Fruit fly (Drosophila melanogaster): Measurements from ENCODE around the gene CG31957.
A peak's percentile ranks its signal among the peaks of the same experiment; 100 is the strongest.

dm6 chr2L:3835221-3835620, 37.0 kb downstream of the CG31957 start:
- TF ChIP-seq EcR (GFP tag; optimal IDR thresholded peaks at IDR 0.05) = no peak
- no peak for TF ChIP-seq CG8159 (tag; optimal IDR thresholded peaks at IDR 0.05)
- TF ChIP-seq CG13204 (GFP tag; optimal IDR thresholded peaks at IDR 0.05) = no peak
- TF ChIP-seq Pif1A (GFP tag; optimal IDR thresholded peaks at IDR 0.05) = no peak
- TF ChIP-seq gl (tag; optimal IDR thresholded peaks at IDR 0.05) = no peak
- TF ChIP-seq CG17806 (tag; optimal IDR thresholded peaks at IDR 0.05) = no peak
- no peak for TF ChIP-seq D1 (tag; optimal IDR thresholded peaks at IDR 0.05)
- no peak for TF ChIP-seq CG34367 (tag; optimal IDR thresholded peaks at IDR 0.05)
- TF ChIP-seq Pif1B (GFP tag; optimal IDR thresholded peaks at IDR 0.05) = no peak
- TF ChIP-seq CG4496 (GFP tag; IDR thresholded peaks at IDR 0.05) = no peak
- 0 out of 3 replicates have a peak, but pooled peaks have one; percentile 27 for TF ChIP-seq fd96Ca (GFP tag; IDR thresholded peaks at IDR 0.05)
- peak; percentile 15; the same call in 1 of the 2 replicates for TF ChIP-seq Ets98B (GFP tag; IDR thresholded peaks at IDR 0.05)
- TF ChIP-seq CG12605 (GFP tag; IDR thresholded peaks at IDR 0.05) = no peak
- TF ChIP-seq rn (GFP tag; IDR thresholded peaks at IDR 0.05) = no peak

Data from whole organism, pupa.